Fruit fly (Drosophila melanogaster) whole organism, embryonic: Measurements from ENCODE around the gene CG12948.
A peak's percentile ranks its signal among the peaks of the same experiment; 100 is the strongest.

ENCODE experiments used
- CG17568 ChIP-seq: fragments of 200-800 bp; sonication (Bioruptor generic); optimal IDR thresholded peaks from 2 replicates; lab custom pipeline; 2018; ENCODE audit warnings: missing biosample characterization, mild to moderate bottlenecking, missing genetic modification characterization, moderate library complexity
- CG9727 ChIP-seq: fragments of 200-800 bp; sonication (Bioruptor generic); optimal IDR thresholded peaks from 3 replicates; lab custom pipeline; 2017; ENCODE audit warnings: missing biosample characterization, mild to moderate bottlenecking, missing genetic modification characterization
- CG9797 ChIP-seq: fragments of 200-800 bp; sonication (Bioruptor generic); optimal IDR thresholded peaks from 3 replicates; lab custom pipeline; 2018; ENCODE audit warnings: missing biosample characterization, mild to moderate bottlenecking, missing genetic modification characterization
- ERR ChIP-seq: fragments of 200-800 bp; sonication (Bioruptor generic); optimal IDR thresholded peaks from 2 replicates; lab custom pipeline; 2016; ENCODE audit warnings: missing biosample characterization, missing genetic modification characterization
- ato ChIP-seq: fragments of 200-800 bp; sonication (Bioruptor generic); IDR thresholded peaks from 2 replicates; pipeline ENCODE4 v1.3.6; 2022; ENCODE audit warnings: missing biosample characterization, missing genetic modification characterization; ENCODE audit not compliant: partially characterized antibody
- bab2 ChIP-seq: fragments of 200-800 bp; sonication (Bioruptor generic); optimal IDR thresholded peaks from 2 replicates; lab custom pipeline; 2016; ENCODE audit warnings: missing biosample characterization, missing genetic modification characterization
- cas ChIP-seq: fragments of 200-800 bp; sonication (Bioruptor generic); IDR thresholded peaks from 2 replicates; pipeline ENCODE4 v1.3.6; 2022; ENCODE audit warnings: missing biosample characterization, missing genetic modification characterization
- dan ChIP-seq: fragments of 200-800 bp; sonication (Bioruptor generic); IDR thresholded peaks from 2 replicates; pipeline ENCODE4 v1.3.6; 2022; ENCODE audit warnings: missing biosample characterization, missing genetic modification characterization
- emc ChIP-seq: fragments of 200-800 bp; sonication (Bioruptor generic); optimal IDR thresholded peaks from 2 replicates; lab custom pipeline; 2016; ENCODE audit warnings: missing biosample characterization, missing genetic modification characterization
- fd96Cb ChIP-seq: fragments of 200-800 bp; sonication (Bioruptor generic); optimal IDR thresholded peaks from 2 replicates; lab custom pipeline; 2018; ENCODE audit warnings: missing biosample characterization, mild to moderate bottlenecking, missing genetic modification characterization, moderate library complexity
- pan ChIP-seq, 4 experiments: fragments of >200 bp in 3 of 4; fragments of 200-800 bp in 1 of 4; sonication (Bioruptor generic) in 1 of 4; optimal IDR thresholded peaks in 3 of 4; IDR thresholded peaks in 1 of 4; 2 replicates each; pipeline versions ENCODE4 v1.3.6 to Lab custom; 2017 to 2022; ENCODE audit warnings: missing biosample characterization in 2 of 4, missing genetic modification characterization in 2 of 4, mixed read lengths in 1 of 4
- pnt ChIP-seq: fragments of 200-800 bp; sonication (Bioruptor generic); optimal IDR thresholded peaks from 3 replicates; lab custom pipeline; 2016; ENCODE audit warnings: missing biosample characterization, missing genetic modification characterization
- prd ChIP-seq, 3 experiments: fragments of >200 bp in 2 of 3; fragments of 200-800 bp in 1 of 3; sonication (Bioruptor generic) in 1 of 3; optimal IDR thresholded peaks in 2 of 3; IDR thresholded peaks in 1 of 3; 2 replicates in 2 of 3; 3 replicates in 1 of 3; pipeline versions ENCODE4 v1.3.6 to Lab custom; 2017 to 2022; ENCODE audit warnings: missing biosample characterization in 1 of 3, missing genetic modification characterization in 1 of 3
- tna ChIP-seq: fragments of 200-800 bp; sonication (Bioruptor generic); IDR thresholded peaks from 2 replicates; pipeline ENCODE4 v1.3.6; 2022; ENCODE audit warnings: missing biosample characterization, missing genetic modification characterization; ENCODE audit not compliant: partially characterized antibody

DNA sequence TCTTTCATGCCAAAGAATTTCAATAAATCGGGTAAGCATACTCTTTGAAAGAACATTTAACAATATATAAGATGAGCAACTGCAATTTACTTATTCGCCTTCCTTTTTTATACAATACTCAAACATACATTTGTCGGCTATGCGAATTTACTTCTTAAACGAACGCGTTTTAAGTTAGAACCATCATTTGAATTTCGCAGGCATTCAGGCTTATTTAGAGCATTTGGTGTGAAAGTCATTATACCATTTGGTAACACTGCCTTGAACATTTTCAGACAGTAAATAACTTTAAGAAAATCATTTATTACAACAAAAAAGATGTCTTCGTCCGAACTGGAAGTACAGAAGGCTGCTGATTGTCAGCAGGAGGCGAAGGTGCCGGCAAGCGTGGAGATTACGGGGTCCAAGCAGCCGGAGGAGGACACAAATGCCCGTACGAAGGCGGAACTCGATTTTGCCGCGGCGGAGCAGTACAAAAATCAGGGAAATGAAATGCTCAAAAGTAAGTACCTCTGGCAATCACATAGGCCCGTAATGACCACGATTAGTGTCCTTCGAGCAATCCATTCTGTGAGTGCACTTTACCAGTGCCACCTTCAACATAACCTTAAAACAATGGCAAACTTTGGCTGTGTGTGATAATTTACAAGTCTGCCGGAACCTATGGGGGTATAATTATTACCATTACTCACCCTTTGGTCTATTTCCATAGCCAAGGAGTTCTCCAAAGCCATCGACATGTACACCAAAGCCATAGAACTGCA is 538 bp upstream of the CG12948 start:
- TF ChIP-seq prd (optimal IDR thresholded peaks at IDR 0.05; lab: Kevin White, UChicago) (no peak), prd (GFP tag; IDR thresholded peaks at IDR 0.05; lab: Robert Waterston, UW) (no peak), pnt (GFP tag; lab: Kevin White, UChicago) (no peak), dan (GFP tag; lab: Robert Waterston, UW) (no peak), CG9727 (GFP tag; lab: Kevin White, UChicago) (no peak), ato (no peak), CG9797 (GFP tag; lab: Kevin White, UChicago) (peak; percentile 42), pan (optimal IDR thresholded peaks at IDR 0.05; lab: Kevin White, UChicago) (no peak), pan (GFP tag; optimal IDR thresholded peaks at IDR 0.05 in 1 of 2, IDR thresholded peaks at IDR 0.05 in 1 of 2) (no peak), CG17568 (no peak), emc (no peak), bab2 (GFP tag; lab: Kevin White, UChicago) (no peak), cas (GFP tag; lab: Robert Waterston, UW) (no peak), ERR (no peak), tna (no peak), fd96Cb (tag; lab: Kevin White, UChicago) (no peak)
